Fruit fly (Drosophila melanogaster) whole organism, embryonic: ENCODE results near the gene SMC6.

Experiments used
- Atf3 ChIP-seq: fragments of 200-800 bp; sonication (Bioruptor generic); optimal IDR thresholded peaks from 3 replicates; lab custom pipeline; 2016; ENCODE audit warnings: missing biosample characterization, missing genetic modification characterization
- CG10209 ChIP-seq: fragments of 200-800 bp; sonication (Bioruptor generic); optimal IDR thresholded peaks from 3 replicates; lab custom pipeline; 2017; ENCODE audit warnings: missing biosample characterization, mild to moderate bottlenecking, missing genetic modification characterization, missing genetic modification reagents
- CG10565 ChIP-seq: fragments of 200-800 bp; sonication (Bioruptor generic); optimal IDR thresholded peaks from 3 replicates; lab custom pipeline; 2016; ENCODE audit warnings: missing biosample characterization, mild to moderate bottlenecking, missing genetic modification characterization
- CG10959 ChIP-seq: fragments of 200-800 bp; sonication (Bioruptor generic); IDR thresholded peaks from 2 replicates; pipeline ENCODE4 v1.3.6; 2022; ENCODE audit warnings: missing biosample characterization, missing genetic modification characterization
- CG11085 ChIP-seq: fragments of 200-800 bp; sonication (Bioruptor generic); IDR thresholded peaks from 2 replicates; pipeline ENCODE4 v1.3.6; 2022; ENCODE audit warnings: missing biosample characterization, missing genetic modification characterization
- CG11560 ChIP-seq: fragments of 200-800 bp; sonication (Bioruptor generic); IDR thresholded peaks from 3 replicates; pipeline ENCODE4 v1.3.6; 2022; ENCODE audit warnings: missing biosample characterization, missing genetic modification characterization
- CG15073 ChIP-seq: fragments of 200-800 bp; sonication (Bioruptor generic); optimal IDR thresholded peaks from 2 replicates; lab custom pipeline; 2016; ENCODE audit warnings: missing biosample characterization, missing genetic modification characterization
- CG16863 ChIP-seq: fragments of 200-800 bp; sonication (Bioruptor generic); optimal IDR thresholded peaks from 3 replicates; lab custom pipeline; 2016; ENCODE audit warnings: missing biosample characterization, missing genetic modification characterization
- CG17912 ChIP-seq: fragments of 200-800 bp; sonication (Bioruptor generic); optimal IDR thresholded peaks from 2 replicates; lab custom pipeline; 2018; ENCODE audit warnings: missing biosample characterization, mild to moderate bottlenecking, missing genetic modification characterization
- CG31224 ChIP-seq: fragments of 200-800 bp; sonication (Bioruptor generic); IDR thresholded peaks from 2 replicates; pipeline ENCODE4 v1.3.6; 2022; ENCODE audit warnings: missing biosample characterization, missing genetic modification characterization
- CG3163 ChIP-seq: fragments of 200-800 bp; sonication (Bioruptor generic); optimal IDR thresholded peaks from 3 replicates; lab custom pipeline; 2016; ENCODE audit warnings: missing biosample characterization, missing genetic modification characterization
- CG32532 ChIP-seq: fragments of 200-800 bp; sonication (Bioruptor generic); IDR thresholded peaks from 2 replicates; pipeline ENCODE4 v1.3.6; 2022; ENCODE audit warnings: missing biosample characterization, missing genetic modification characterization
- CG42726 ChIP-seq: fragments of 200-800 bp; sonication (Bioruptor generic); IDR thresholded peaks from 2 replicates; pipeline ENCODE4 v1.3.6; 2022; ENCODE audit warnings: missing biosample characterization, missing genetic modification characterization; ENCODE audit not compliant: partially characterized antibody
- CG4360 ChIP-seq: fragments of 200-800 bp; sonication (Bioruptor generic); IDR thresholded peaks from 2 replicates; pipeline ENCODE4 v1.3.6; 2022; ENCODE audit warnings: missing biosample characterization, missing genetic modification characterization
- CG43689 ChIP-seq: fragments of 200-800 bp; sonication (Bioruptor generic); IDR thresholded peaks from 2 replicates; pipeline ENCODE4 v1.3.6; 2022; ENCODE audit warnings: missing biosample characterization, missing genetic modification characterization
- CG4617 ChIP-seq: fragments of 200-800 bp; sonication (Bioruptor generic); optimal IDR thresholded peaks from 3 replicates; lab custom pipeline; 2016; ENCODE audit warnings: missing biosample characterization, missing genetic modification characterization, borderline replicate concordance
- CG7745 ChIP-seq: fragments of 200-800 bp; sonication (Bioruptor generic); optimal IDR thresholded peaks from 2 replicates; lab custom pipeline; 2018; ENCODE audit warnings: missing biosample characterization, mild to moderate bottlenecking, missing genetic modification characterization, moderate library complexity
- CG7786 ChIP-seq: fragments of 200-800 bp; sonication (Bioruptor generic); optimal IDR thresholded peaks from 2 replicates; lab custom pipeline; 2016; ENCODE audit warnings: missing biosample characterization, missing genetic modification characterization
- CG8359 ChIP-seq: fragments of 200-800 bp; sonication (Bioruptor generic); optimal IDR thresholded peaks from 2 replicates; lab custom pipeline; 2017; ENCODE audit warnings: missing biosample characterization, mild to moderate bottlenecking, missing genetic modification characterization, borderline replicate concordance
- CG8478 ChIP-seq: fragments of >200 bp; optimal IDR thresholded peaks from 2 replicates; lab custom pipeline; 2018
- D19B ChIP-seq: fragments of 200-800 bp; sonication (Bioruptor generic); optimal IDR thresholded peaks from 2 replicates; lab custom pipeline; 2017; ENCODE audit warnings: missing biosample characterization, mild to moderate bottlenecking, missing genetic modification characterization
- Deaf1 ChIP-seq: fragments of 200-800 bp; optimal IDR thresholded peaks from 3 replicates; lab custom pipeline; 2019; ENCODE audit warnings: missing biosample characterization, mild to moderate bottlenecking, missing genetic modification characterization, moderate library complexity
- Dref ChIP-seq: fragments of 200-800 bp; sonication (Bioruptor generic); IDR thresholded peaks from 2 replicates; pipeline ENCODE4 v1.3.6; 2022; ENCODE audit warnings: missing biosample characterization, missing genetic modification characterization
- Drgx ChIP-seq: fragments of 200-800 bp; sonication (Bioruptor generic); IDR thresholded peaks from 2 replicates; pipeline ENCODE4 v1.3.6; 2022; ENCODE audit warnings: missing biosample characterization, missing genetic modification characterization
- Ets65A ChIP-seq: fragments of 200-800 bp; sonication (Bioruptor generic); peaks from one replicate; lab custom pipeline; 2016; ENCODE audit warnings: missing biosample characterization, missing genetic modification characterization
- Hr51 ChIP-seq, 2 experiments: fragments of 200-800 bp; sonication (Bioruptor generic); optimal IDR thresholded peaks; 2 replicates in 1 of 2; 3 replicates in 1 of 2; lab custom pipeline; 2016 to 2018; ENCODE audit warnings: missing biosample characterization in 2 of 2, missing genetic modification characterization in 2 of 2, mild to moderate bottlenecking in 1 of 2, moderate library complexity in 1 of 2
- Kr ChIP-seq: fragments of 200-800 bp; sonication (Bioruptor generic); optimal IDR thresholded peaks from 2 replicates; lab custom pipeline; 2017; ENCODE audit warnings: missing biosample characterization, mild to moderate bottlenecking, missing genetic modification characterization
- Lhr ChIP-seq: fragments of 200-800 bp; sonication (Bioruptor generic); optimal IDR thresholded peaks from 3 replicates; lab custom pipeline; 2017; ENCODE audit warnings: mild to moderate bottlenecking, missing biosample characterization, missing genetic modification reagents, missing genetic modification characterization
- NC2α ChIP-seq: fragments of 200-800 bp; sonication (Bioruptor generic); optimal IDR thresholded peaks from 2 replicates; lab custom pipeline; 2016; ENCODE audit warnings: missing biosample characterization, missing genetic modification characterization
- Ptx1 ChIP-seq: fragments of 200-800 bp; sonication (Bioruptor generic); IDR thresholded peaks from 2 replicates; pipeline ENCODE4 v1.3.6; 2022; ENCODE audit warnings: missing biosample characterization, missing genetic modification characterization
- Sox102F ChIP-seq: fragments of 200-800 bp; sonication (Bioruptor generic); optimal IDR thresholded peaks from 2 replicates; lab custom pipeline; 2018; ENCODE audit warnings: missing biosample characterization, mild to moderate bottlenecking, missing genetic modification characterization, moderate library complexity
- Taf1 ChIP-seq: fragments of 200-800 bp; sonication (Bioruptor generic); IDR thresholded peaks from 2 replicates; pipeline ENCODE4 v1.3.6; 2022; ENCODE audit warnings: missing biosample characterization, missing genetic modification characterization
- amos ChIP-seq: fragments of 200-800 bp; sonication (Bioruptor generic); IDR thresholded peaks from 2 replicates; pipeline ENCODE4 v1.3.6; 2022; ENCODE audit warnings: missing biosample characterization, missing genetic modification characterization; ENCODE audit not compliant: partially characterized antibody
- ap ChIP-seq: fragments of 200-800 bp; sonication (Bioruptor generic); IDR thresholded peaks from 2 replicates; pipeline ENCODE4 v1.3.6; 2022; ENCODE audit warnings: missing biosample characterization, missing genetic modification characterization
- bsh ChIP-seq, 2 experiments: fragments of 200-800 bp; sonication (Bioruptor generic); optimal IDR thresholded peaks; 2 replicates each; lab custom pipeline; 2017 to 2018; ENCODE audit warnings: mild to moderate bottlenecking in 2 of 2, missing biosample characterization in 2 of 2, missing genetic modification characterization in 2 of 2, moderate library complexity in 1 of 2
- dm ChIP-seq: fragments of 200-800 bp; sonication (Bioruptor generic); optimal IDR thresholded peaks from 3 replicates; lab custom pipeline; 2016; ENCODE audit warnings: missing biosample characterization, missing genetic modification characterization
- dysf ChIP-seq: fragments of 200-800 bp; sonication (Bioruptor generic); IDR thresholded peaks from 3 replicates; pipeline ENCODE4 v1.3.6; 2022; ENCODE audit warnings: missing biosample characterization, missing genetic modification characterization
- esg ChIP-seq: fragments of 200-800 bp; sonication (Bioruptor generic); conservative IDR thresholded peaks from 2 replicates; pipeline ENCODE4 v1.3.6; 2022; ENCODE audit warnings: missing biosample characterization, missing genetic modification characterization
- ham ChIP-seq: fragments of 200-800 bp; sonication (Bioruptor generic); IDR thresholded peaks from 2 replicates; pipeline ENCODE4 v1.3.6; 2022; ENCODE audit warnings: missing biosample characterization, missing genetic modification characterization
- ind ChIP-seq: fragments of 200-800 bp; sonication (Bioruptor generic); optimal IDR thresholded peaks from 3 replicates; lab custom pipeline; 2016; ENCODE audit warnings: missing biosample characterization, missing genetic modification characterization
- jigr1 ChIP-seq: fragments of 200-800 bp; sonication (Bioruptor generic); IDR thresholded peaks from 3 replicates; pipeline ENCODE4 v1.3.6; 2022; ENCODE audit warnings: missing biosample characterization, missing genetic modification characterization
- kni ChIP-seq: fragments of 200-800 bp; sonication (Bioruptor generic); optimal IDR thresholded peaks from 3 replicates; lab custom pipeline; 2017; ENCODE audit warnings: mild to moderate bottlenecking, missing biosample characterization, missing genetic modification reagents, missing genetic modification characterization
- luna ChIP-seq: fragments of 200-800 bp; sonication (Bioruptor generic); optimal IDR thresholded peaks from 2 replicates; lab custom pipeline; 2016; ENCODE audit warnings: missing biosample characterization, missing genetic modification characterization
- maf-S ChIP-seq: fragments of 200-800 bp; sonication (Bioruptor generic); optimal IDR thresholded peaks from 2 replicates; lab custom pipeline; 2016; ENCODE audit warnings: missing biosample characterization, missing genetic modification characterization
- mld ChIP-seq: fragments of 200-800 bp; sonication (Bioruptor generic); IDR thresholded peaks from 3 replicates; pipeline ENCODE4 v1.3.6; 2022; ENCODE audit warnings: missing biosample characterization, missing genetic modification characterization; ENCODE audit not compliant: partially characterized antibody
- ranshi ChIP-seq: fragments of 200-800 bp; sonication (Bioruptor generic); IDR thresholded peaks from 2 replicates; pipeline ENCODE4 v1.3.6; 2022; ENCODE audit warnings: missing biosample characterization, missing genetic modification characterization
- schlank ChIP-seq: fragments of 200-800 bp; sonication (Bioruptor generic); optimal IDR thresholded peaks from 2 replicates; lab custom pipeline; 2018; ENCODE audit warnings: missing biosample characterization, mild to moderate bottlenecking, missing genetic modification characterization
- shn ChIP-seq: fragments of 200-800 bp; sonication (Bioruptor generic); optimal IDR thresholded peaks from 3 replicates; lab custom pipeline; 2016; ENCODE audit warnings: missing biosample characterization, missing genetic modification characterization
- sqz ChIP-seq: fragments of 200-800 bp; sonication (Bioruptor generic); optimal IDR thresholded peaks from 3 replicates; lab custom pipeline; 2018; ENCODE audit warnings: missing biosample characterization, mild to moderate bottlenecking, missing genetic modification characterization
- sr ChIP-seq: fragments of 200-800 bp; sonication (Bioruptor generic); IDR thresholded peaks from 3 replicates; pipeline ENCODE4 v1.3.6; 2022; ENCODE audit warnings: missing biosample characterization, missing genetic modification characterization
- tio ChIP-seq: fragments of 200-800 bp; sonication (Bioruptor generic); optimal IDR thresholded peaks from 2 replicates; lab custom pipeline; 2017; ENCODE audit warnings: missing biosample characterization, missing genetic modification characterization, inconsistent platforms

The SMC6 gene

DNA sequence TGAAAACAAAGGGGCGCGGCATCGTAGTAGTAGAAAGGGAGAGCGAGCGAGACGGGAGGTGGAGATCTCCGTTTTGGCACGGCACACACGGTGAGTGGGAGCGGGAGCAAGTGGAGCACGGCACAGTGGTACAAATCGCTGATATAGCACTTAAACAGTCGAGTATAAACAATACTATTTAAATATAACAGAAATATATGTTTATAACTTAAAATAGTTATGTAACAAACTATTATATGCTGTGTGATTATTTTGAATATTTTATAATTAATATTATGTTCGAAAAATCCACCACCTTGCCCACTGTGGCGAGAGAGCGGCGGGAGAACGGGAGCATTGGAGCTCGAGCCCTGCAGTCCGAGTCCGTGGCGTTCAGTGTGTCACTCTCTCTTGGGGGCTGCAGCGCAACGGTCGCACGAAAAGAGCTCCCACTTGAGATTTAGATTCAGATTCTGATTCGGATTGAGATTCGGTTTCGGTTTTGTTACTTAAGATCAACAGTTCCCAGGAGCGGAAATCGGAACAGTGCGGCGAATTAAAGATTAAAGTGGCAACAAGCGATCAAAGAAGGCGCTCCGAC, 52.1 kb downstream of the SMC6 start, which contains the start of gene Kal1:
TSS of gene Kal1 (plus strand) at position 383 of the 580 bp plus-strand sequence.
- TF ChIP-seq schlank (tag; lab: Kevin White, UChicago), result peak; percentile 46
- no peak for TF ChIP-seq CG3163 (GFP tag; lab: Kevin White, UChicago)
- TF ChIP-seq maf-S, result no peak
- TF ChIP-seq CG10565 (GFP tag; lab: Kevin White, UChicago), result peak; percentile 5
- TF ChIP-seq Dref (GFP tag; lab: Robert Waterston, UW), result no peak
- peak; percentile 90 for TF ChIP-seq ranshi (GFP tag; lab: Robert Waterston, UW)
- TF ChIP-seq CG16863, result peak; percentile 45
- TF ChIP-seq Lhr, result peak; percentile 86
- peak; percentile 30 for TF ChIP-seq D19B
- TF ChIP-seq Ets65A, result peak; percentile 85
- TF ChIP-seq luna (GFP tag; lab: Kevin White, UChicago), result no peak
- peak; percentile 71 for TF ChIP-seq Deaf1 (tag; lab: Kevin White, UChicago)
- peak; percentile 44; the same call in 1 of the 3 replicates for TF ChIP-seq sr (GFP tag; lab: Robert Waterston, UW)
- peak; percentile 17 to 96 for TF ChIP-seq Hr51 (GFP tag; optimal IDR thresholded peaks at IDR 0.05; lab: Kevin White, UChicago)
- no peak for TF ChIP-seq CG7786 (GFP tag; lab: Kevin White, UChicago)
- no peak for TF ChIP-seq ham
- TF ChIP-seq mld (GFP tag; lab: Robert Waterston, UW), result no peak
- peak; percentile 5 for TF ChIP-seq CG17912 (GFP tag; lab: Kevin White, UChicago)
- TF ChIP-seq jigr1 (GFP tag; lab: Robert Waterston, UW), result peak; percentile 80
- peak; percentile 87 for TF ChIP-seq sqz (GFP tag; lab: Kevin White, UChicago)
- peak; percentile 68 for TF ChIP-seq CG4360 (GFP tag; lab: Robert Waterston, UW)
- no peak for TF ChIP-seq dm (GFP tag; lab: Kevin White, UChicago)
- peak; percentile 65 for TF ChIP-seq CG4617 (GFP tag; lab: Kevin White, UChicago)
- no peak for TF ChIP-seq Atf3 (GFP tag; lab: Kevin White, UChicago)
- peak; percentile 86 for TF ChIP-seq esg (GFP tag; lab: Robert Waterston, UW)
- peak; percentile 32 for TF ChIP-seq CG7745 (tag; lab: Kevin White, UChicago)
- TF ChIP-seq CG8359 (GFP tag; lab: Kevin White, UChicago), result peak; percentile 81
- TF ChIP-seq bsh (GFP tag; optimal IDR thresholded peaks at IDR 0.05; lab: Kevin White, UChicago), result peak; percentile 98
- peak; percentile 89 for TF ChIP-seq ap (GFP tag; lab: Robert Waterston, UW)
- TF ChIP-seq Taf1 (GFP tag; lab: Robert Waterston, UW), result peak; percentile 53; the same call in 1 of the 2 replicates
- peak; percentile 44 for TF ChIP-seq CG31224 (GFP tag; lab: Robert Waterston, UW)
- TF ChIP-seq ind, result peak; percentile 82
- no peak for TF ChIP-seq NC2α (GFP tag; lab: Kevin White, UChicago)
- TF ChIP-seq shn (GFP tag; lab: Kevin White, UChicago), result no peak
- TF ChIP-seq CG32532, result peak; percentile 87
- TF ChIP-seq CG10959, result peak; percentile 86
- peak; percentile 96 for TF ChIP-seq Sox102F (GFP tag; lab: Kevin White, UChicago)
- TF ChIP-seq CG15073 (GFP tag; lab: Kevin White, UChicago), result no peak
- peak; percentile 92 for TF ChIP-seq dysf
- TF ChIP-seq CG11085, result 0 out of 2 replicates have a peak, but pooled peaks have one; percentile 39
- peak; percentile 91 for TF ChIP-seq CG10209 (GFP tag; lab: Kevin White, UChicago)
- peak; percentile 58 for TF ChIP-seq kni
- TF ChIP-seq CG43689 (GFP tag; lab: Robert Waterston, UW), result peak; percentile 87
- TF ChIP-seq Drgx (GFP tag; lab: Robert Waterston, UW), result peak; percentile 99
- TF ChIP-seq Ptx1 (GFP tag; lab: Robert Waterston, UW), result peak; percentile 93
- TF ChIP-seq tio (GFP tag; lab: Kevin White, UChicago), result peak; percentile 80
- no peak for TF ChIP-seq CG42726 (GFP tag; lab: Robert Waterston, UW)
- no peak for TF ChIP-seq amos (GFP tag; lab: Robert Waterston, UW)
- no peak for TF ChIP-seq CG8478
- TF ChIP-seq Kr (GFP tag; lab: Kevin White, UChicago), result no peak
- peak; percentile 72; the same call in 2 of the 3 replicates for TF ChIP-seq CG11560 (tag; lab: Robert Waterston, UW)
